Worm (Caenorhabditis elegans) whole organism, L4/young adult: ENCODE results near the gene C34H4.5.

Source experiments
- W03F9.2 ChIP-seq: fragments of 150-350 bp; optimal IDR thresholded peaks from 2 replicates; lab custom pipeline; 2014; ENCODE audit warnings: missing biosample characterization, missing genetic modification characterization
- dao-5 ChIP-seq: sonication (generic microtip); optimal IDR thresholded peaks from 2 replicates; lab custom pipeline; 2016; ENCODE audit warnings: missing genotype, missing genetic modification characterization, moderate library complexity, missing compliant biosample characterization
- him-1 ChIP-seq: sonication (generic microtip); optimal IDR thresholded peaks from 2 replicates; lab custom pipeline; 2016; ENCODE audit warnings: missing genotype, missing genetic modification reagents, missing genetic modification characterization, missing compliant biosample characterization

C34H4.5 gene

ce11 chrIV:1550131-1550530 is at the start of gene C34H4.5:
C34H4.5 (minus strand) TSS chrIV:1550231.
- TF ChIP-seq him-1 (tag; lab: Kevin White, UChicago): no peak
- no peak for TF ChIP-seq dao-5
- TF ChIP-seq W03F9.2 (tag; lab: Kevin White, UChicago): no peak

ce11 chrIV:1597018-1597417 is 47.0 kb upstream of the C34H4.5 start, which contains the start of gene ced-2:
ced-2 (plus strand) TSS chrIV:1597318.
- TF ChIP-seq dao-5: no peak
- no peak for TF ChIP-seq W03F9.2 (tag; lab: Kevin White, UChicago)
- no peak for TF ChIP-seq him-1 (tag; lab: Kevin White, UChicago)

ce11 chrIV:1595802-1596201 is 45.8 kb upstream of the C34H4.5 start, which contains the start of gene npp-8:
npp-8 (minus strand) TSS chrIV:1595824.
- TF ChIP-seq dao-5 (no peak), W03F9.2 (tag; lab: Kevin White, UChicago) (peak; percentile 88), him-1 (tag; lab: Kevin White, UChicago) (no peak)

- no peak for TF ChIP-seq W03F9.2 (tag; lab: Kevin White, UChicago)
- TF ChIP-seq dao-5: no peak
- no peak for TF ChIP-seq him-1 (tag; lab: Kevin White, UChicago)
Observed at ce11 chrIV:1576731-1577130, 26.7 kb upstream of the C34H4.5 start, which contains the start of gene Y41D4B.14. Y41D4B.14 (plus strand) TSS chrIV:1577031.

- TF ChIP-seq dao-5 (no peak), W03F9.2 (tag; lab: Kevin White, UChicago) (no peak), him-1 (tag; lab: Kevin White, UChicago) (no peak)
Observed at ce11 chrIV:1567577-1567976, 17.5 kb upstream of the C34H4.5 start.

ce11 chrIV:1565725-1566124 is 15.7 kb upstream of the C34H4.5 start:
- no peak for TF ChIP-seq dao-5

ce11 chrIV:1563476-1564131 is 13.6 kb upstream of the C34H4.5 start, which contains the start of gene Y41D4B.15:
Y41D4B.15 (plus strand) TSS chrIV:1564081.
- TF ChIP-seq dao-5 (no peak), W03F9.2 (tag; lab: Kevin White, UChicago) (no peak), him-1 (tag; lab: Kevin White, UChicago) (no peak)

ce11 chrIV:1561884-1562283 is 11.9 kb upstream of the C34H4.5 start, which contains the start of gene hpo-6:
hpo-6 (plus strand) TSS chrIV:1562184.
- no peak for TF ChIP-seq W03F9.2 (tag; lab: Kevin White, UChicago)
- no peak for TF ChIP-seq him-1 (tag; lab: Kevin White, UChicago)
- TF ChIP-seq dao-5: no peak

- TF ChIP-seq him-1 (tag; lab: Kevin White, UChicago) (no peak), W03F9.2 (tag; lab: Kevin White, UChicago) (no peak), dao-5 (no peak)
Observed at ce11 chrIV:1559931-1560330, 9.9 kb upstream of the C34H4.5 start, which contains the start of gene Y41D4B.17. Y41D4B.17 (plus strand) TSS chrIV:1560104.

- TF ChIP-seq W03F9.2 (tag; lab: Kevin White, UChicago) (no peak), him-1 (tag; lab: Kevin White, UChicago) (no peak), dao-5 (no peak)
Observed at ce11 chrIV:1555021-1555720, 5.1 kb upstream of the C34H4.5 start, which contains the start of gene C34H4.1. C34H4.1 (plus strand) TSS chrIV:1555579.

- TF ChIP-seq him-1 (tag; lab: Kevin White, UChicago) (no peak), dao-5 (no peak), W03F9.2 (tag; lab: Kevin White, UChicago) (no peak)
Observed at ce11 chrIV:1553195-1553918, 3.3 kb upstream of the C34H4.5 start, which contains the start of gene C34H4.2. C34H4.2 (plus strand) TSS chrIV:1553752.

ce11 chrIV:1550578-1550977 is 547 bp upstream of the C34H4.5 start, which contains the start of gene tag-244:
tag-244 (plus strand) TSS chrIV:1550878.
- TF ChIP-seq dao-5: no peak
